Fruit fly (Drosophila melanogaster) whole organism, adult: ENCODE data around the gene CG31612.
A peak's percentile ranks its signal among the peaks of the same experiment; 100 is the strongest.

Source experiments
- CG11617 ChIP-seq: fragments of 200-800 bp; sonication (Bioruptor generic); optimal IDR thresholded peaks from 2 replicates; lab custom pipeline; 2017; ENCODE audit warnings: mild to moderate bottlenecking, missing biosample characterization, missing genetic modification reagents, missing genetic modification characterization
- CG12768 ChIP-seq: fragments of 200-800 bp; sonication (Bioruptor generic); optimal IDR thresholded peaks from 2 replicates; lab custom pipeline; 2017; ENCODE audit warnings: missing biosample characterization, missing genetic modification characterization, mild to moderate bottlenecking, moderate library complexity, missing genetic modification reagents
- CG14711 ChIP-seq: fragments of 200-800 bp; sonication (Bioruptor generic); optimal IDR thresholded peaks from 2 replicates; lab custom pipeline; 2018; ENCODE audit warnings: missing biosample characterization, mild to moderate bottlenecking, missing genetic modification characterization, moderate library complexity
- CG1620 ChIP-seq: fragments of 200-800 bp; sonication (Bioruptor generic); optimal IDR thresholded peaks from 2 replicates; lab custom pipeline; 2016; ENCODE audit warnings: missing biosample characterization, missing genetic modification characterization
- CG33017 ChIP-seq: fragments of 200-800 bp; sonication (Bioruptor generic); optimal IDR thresholded peaks from 2 replicates; lab custom pipeline; 2018; ENCODE audit warnings: missing biosample characterization, mild to moderate bottlenecking, missing genetic modification characterization, moderate library complexity
- CG5204 ChIP-seq: fragments of 200-800 bp; sonication (Bioruptor generic); optimal IDR thresholded peaks from 2 replicates; lab custom pipeline; 2016; ENCODE audit warnings: missing biosample characterization, missing genetic modification characterization
- CG7045 ChIP-seq: fragments of 200-800 bp; sonication (Bioruptor generic); optimal IDR thresholded peaks from 2 replicates; lab custom pipeline; 2017; ENCODE audit warnings: missing biosample characterization, mild to moderate bottlenecking, missing genetic modification characterization
- CG7101 ChIP-seq: fragments of 200-800 bp; sonication (Bioruptor generic); optimal IDR thresholded peaks from 2 replicates; lab custom pipeline; 2018; ENCODE audit warnings: missing biosample characterization, mild to moderate bottlenecking, missing genetic modification characterization, moderate library complexity
- Clk ChIP-seq: fragments of 200-800 bp; sonication (Bioruptor generic); optimal IDR thresholded peaks from 2 replicates; lab custom pipeline; 2017; ENCODE audit warnings: missing biosample characterization, missing genetic modification characterization
- Crg-1 ChIP-seq: fragments of 200-800 bp; sonication (Bioruptor generic); optimal IDR thresholded peaks from 2 replicates; lab custom pipeline; 2016; ENCODE audit warnings: missing biosample characterization, missing genetic modification characterization
- Hr96 ChIP-seq: fragments of 200-800 bp; sonication (Bioruptor generic); optimal IDR thresholded peaks from 2 replicates; lab custom pipeline; 2016; ENCODE audit warnings: missing biosample characterization, missing genetic modification characterization
- Mnt ChIP-seq: fragments of 200-800 bp; sonication (Bioruptor generic); optimal IDR thresholded peaks from 2 replicates; lab custom pipeline; 2016; ENCODE audit warnings: missing biosample characterization, mild to moderate bottlenecking, missing genetic modification characterization
- bab1 ChIP-seq: fragments of 200-800 bp; sonication (Bioruptor generic); optimal IDR thresholded peaks from 3 replicates; lab custom pipeline; 2019; ENCODE audit warnings: missing biosample characterization, mild to moderate bottlenecking, missing genetic modification characterization, moderate library complexity
- cic ChIP-seq: fragments of 200-800 bp; sonication (Bioruptor generic); optimal IDR thresholded peaks from 2 replicates; lab custom pipeline; 2017; ENCODE audit warnings: missing biosample characterization, mild to moderate bottlenecking, missing genetic modification characterization, moderate library complexity
- cnc ChIP-seq, 2 experiments: fragments of >200 bp; optimal IDR thresholded peaks; 2 replicates each; lab custom pipeline; 2017
- kay ChIP-seq: fragments of 200-800 bp; sonication (Bioruptor generic); peaks from one replicate; lab custom pipeline; 2016; ENCODE audit warnings: missing biosample characterization, missing genetic modification characterization, borderline replicate concordance
- ovo ChIP-seq: fragments of 200-800 bp; sonication (Bioruptor generic); optimal IDR thresholded peaks from 2 replicates; lab custom pipeline; 2016; ENCODE audit warnings: missing biosample characterization, missing genetic modification characterization
- pad ChIP-seq: fragments of 200-800 bp; sonication (Bioruptor generic); optimal IDR thresholded peaks from 3 replicates; lab custom pipeline; 2017; ENCODE audit warnings: missing biosample characterization, missing genetic modification characterization, mild to moderate bottlenecking, moderate library complexity, missing genetic modification reagents
- tj ChIP-seq: fragments of 200-800 bp; sonication (Bioruptor generic); optimal IDR thresholded peaks from 3 replicates; lab custom pipeline; 2017; ENCODE audit warnings: missing biosample characterization, mild to moderate bottlenecking, missing genetic modification characterization, moderate library complexity
- toe ChIP-seq: fragments of 200-800 bp; sonication (Bioruptor generic); optimal IDR thresholded peaks from 2 replicates; lab custom pipeline; 2016; ENCODE audit warnings: missing biosample characterization, missing genetic modification characterization

CG31612 gene

dm6 chr2L:21764934-21765333 is 30.3 kb downstream of the CG31612 start:
- no peak for TF ChIP-seq CG7045 (GFP tag; lab: Kevin White, UChicago)
- TF ChIP-seq Clk (GFP tag; lab: Kevin White, UChicago) = no peak
- no peak for TF ChIP-seq Crg-1 (GFP tag; lab: Kevin White, UChicago)

DNA sequence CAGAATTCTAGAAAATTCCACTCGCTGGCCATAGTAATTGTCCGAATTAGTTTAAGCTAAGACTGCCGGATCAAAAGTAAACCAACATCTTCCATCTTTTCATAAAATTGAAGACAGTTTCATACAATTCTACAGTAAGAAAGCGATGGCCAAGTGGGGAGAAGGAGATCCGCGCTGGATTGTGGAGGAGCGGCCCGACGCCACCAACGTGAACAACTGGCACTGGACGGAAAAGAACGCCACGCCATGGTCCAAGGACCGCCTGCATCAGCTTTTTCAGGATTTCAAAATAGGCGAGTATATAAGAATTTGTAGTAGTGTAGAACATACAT is 37.2 kb downstream of the CG31612 start:
- TF ChIP-seq pad (no peak), cnc (optimal IDR thresholded peaks at IDR 0.05; lab: Kevin White, UChicago) (no peak), Mnt (GFP tag; lab: Kevin White, UChicago) (no peak), Crg-1 (GFP tag; lab: Kevin White, UChicago) (no peak), cic (GFP tag; lab: Kevin White, UChicago) (no peak), CG7101 (tag; lab: Kevin White, UChicago) (no peak), CG14711 (tag; lab: Kevin White, UChicago) (no peak), ovo (GFP tag; lab: Kevin White, UChicago) (no peak), CG33017 (tag; lab: Kevin White, UChicago) (no peak), tj (GFP tag; lab: Kevin White, UChicago) (no peak), kay (GFP tag; lab: Kevin White, UChicago) (no peak), Hr96 (GFP tag; lab: Kevin White, UChicago) (no peak)

DNA sequence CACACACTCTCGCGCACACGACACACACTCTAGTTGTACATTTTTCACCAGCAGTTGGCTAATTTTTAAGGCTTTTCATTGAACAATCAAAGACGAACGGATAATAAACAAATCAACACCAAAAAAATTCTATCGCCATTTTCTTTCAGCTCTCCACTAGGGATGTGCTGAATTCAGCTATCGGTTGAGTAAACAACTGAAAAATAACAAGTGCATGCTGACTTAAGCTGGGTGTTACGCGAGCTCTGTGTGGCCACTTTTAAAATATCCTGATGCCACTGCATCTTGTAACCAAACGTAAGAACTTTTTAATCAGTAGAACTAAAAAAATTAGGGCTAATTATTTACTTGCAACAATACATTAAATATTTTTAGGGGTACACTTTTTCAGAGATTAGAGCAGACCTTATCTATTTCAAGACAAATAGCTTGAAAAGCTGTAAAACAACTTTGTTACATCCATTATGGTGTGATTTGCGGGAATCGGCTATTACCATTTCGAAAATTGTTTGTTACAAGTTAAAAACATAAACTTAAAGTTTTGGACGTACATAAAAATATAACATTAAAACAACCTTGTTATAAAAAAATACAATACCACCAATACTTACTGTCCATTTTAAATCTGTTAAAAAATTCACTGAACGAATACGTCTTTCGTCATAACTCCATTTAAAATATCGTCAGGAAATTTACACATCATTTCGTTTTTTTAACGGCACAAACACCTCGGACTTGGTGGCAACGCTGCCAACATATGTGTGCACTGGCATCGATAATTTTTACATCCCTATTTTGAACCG is 37.8 kb downstream of the CG31612 start, which contains the start of the genes step and CG1416:
Gene step (minus strand): TSS at position 203 of the 803 bp plus-strand sequence.
Gene CG1416 (plus strand): TSS at position 747 of the 803 bp plus-strand sequence.
- no peak for TF ChIP-seq CG14711 (tag; lab: Kevin White, UChicago)
- no peak for TF ChIP-seq bab1
- TF ChIP-seq cic (GFP tag; lab: Kevin White, UChicago) = no peak
- TF ChIP-seq Hr96 (GFP tag; lab: Kevin White, UChicago) = peak; percentile 24
- TF ChIP-seq kay (GFP tag; lab: Kevin White, UChicago) = peak; percentile 65
- TF ChIP-seq pad = peak; percentile 20
- TF ChIP-seq CG7045 (GFP tag; lab: Kevin White, UChicago) = no peak
- TF ChIP-seq CG1620 (GFP tag; lab: Kevin White, UChicago) = peak; percentile 51
- TF ChIP-seq CG11617 (GFP tag; lab: Kevin White, UChicago) = no peak
- TF ChIP-seq toe (GFP tag; lab: Kevin White, UChicago) = peak; percentile 52
- no peak for TF ChIP-seq cnc (optimal IDR thresholded peaks at IDR 0.05; lab: Kevin White, UChicago)
- TF ChIP-seq Mnt (GFP tag; lab: Kevin White, UChicago) = no peak
- peak; percentile 71 for TF ChIP-seq CG5204 (GFP tag; lab: Kevin White, UChicago)
- no peak for TF ChIP-seq Clk (GFP tag; lab: Kevin White, UChicago)

DNA sequence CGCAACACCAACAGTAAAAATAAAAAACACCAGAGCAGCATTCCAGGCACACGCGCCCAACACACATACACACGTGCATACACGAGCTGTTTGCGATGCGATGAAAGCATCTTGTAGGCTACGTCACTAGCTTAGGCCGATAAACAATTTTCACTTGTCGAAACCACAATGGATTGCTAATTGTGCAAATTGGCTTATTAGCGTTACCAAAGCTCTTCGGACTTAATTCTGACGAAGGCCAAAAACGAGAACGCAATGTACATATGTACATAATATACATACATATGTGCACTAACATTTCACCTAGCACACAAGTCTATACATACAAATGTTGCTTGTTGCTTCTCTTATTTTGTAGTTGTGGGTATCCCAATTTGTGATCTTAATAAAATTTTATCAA is 38.6 kb downstream of the CG31612 start:
- TF ChIP-seq CG7101 (tag; lab: Kevin White, UChicago) (no peak), Clk (GFP tag; lab: Kevin White, UChicago) (no peak), CG33017 (tag; lab: Kevin White, UChicago) (no peak), CG11617 (GFP tag; lab: Kevin White, UChicago) (no peak), Mnt (GFP tag; lab: Kevin White, UChicago) (no peak), CG7045 (GFP tag; lab: Kevin White, UChicago) (no peak), CG14711 (tag; lab: Kevin White, UChicago) (no peak), ovo (GFP tag; lab: Kevin White, UChicago) (no peak), pad (no peak), tj (GFP tag; lab: Kevin White, UChicago) (no peak), cic (GFP tag; lab: Kevin White, UChicago) (no peak), CG1620 (GFP tag; lab: Kevin White, UChicago) (no peak), toe (GFP tag; lab: Kevin White, UChicago) (no peak), bab1 (no peak), Hr96 (GFP tag; lab: Kevin White, UChicago) (no peak), kay (GFP tag; lab: Kevin White, UChicago) (no peak), Crg-1 (GFP tag; lab: Kevin White, UChicago) (no peak), cnc (optimal IDR thresholded peaks at IDR 0.05; lab: Kevin White, UChicago) (no peak), CG5204 (GFP tag; lab: Kevin White, UChicago) (no peak), CG12768 (GFP tag; lab: Kevin White, UChicago) (no peak)

DNA sequence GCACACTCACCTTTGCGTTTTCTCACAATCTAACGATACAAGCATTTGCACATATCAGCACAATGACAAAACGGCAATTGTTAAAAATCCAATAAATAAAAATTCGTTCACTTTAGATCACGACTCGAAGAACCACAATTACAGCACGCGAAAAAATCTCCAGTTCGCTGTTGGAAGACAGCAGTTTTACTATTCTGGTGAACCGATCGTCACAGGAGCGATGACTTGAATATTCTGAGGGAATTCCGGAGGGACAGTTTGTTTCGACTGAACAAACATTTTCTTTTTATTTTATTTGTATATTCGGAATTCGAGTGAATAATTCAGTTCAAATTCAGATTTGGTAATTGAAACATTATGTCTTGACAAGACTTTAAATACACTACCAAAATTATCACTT is 39.9 kb downstream of the CG31612 start:
- TF ChIP-seq bab1 = no peak
- no peak for TF ChIP-seq Crg-1 (GFP tag; lab: Kevin White, UChicago)
- TF ChIP-seq Hr96 (GFP tag; lab: Kevin White, UChicago) = no peak
- no peak for TF ChIP-seq CG11617 (GFP tag; lab: Kevin White, UChicago)
- no peak for TF ChIP-seq tj (GFP tag; lab: Kevin White, UChicago)
- TF ChIP-seq ovo (GFP tag; lab: Kevin White, UChicago) = no peak

dm6 chr2L:21754011-21754410 is 41.2 kb downstream of the CG31612 start:
- no peak for TF ChIP-seq CG12768 (GFP tag; lab: Kevin White, UChicago)
- TF ChIP-seq cnc (optimal IDR thresholded peaks at IDR 0.05; lab: Kevin White, UChicago) = no peak
- no peak for TF ChIP-seq CG5204 (GFP tag; lab: Kevin White, UChicago)
- no peak for TF ChIP-seq cic (GFP tag; lab: Kevin White, UChicago)
- TF ChIP-seq CG11617 (GFP tag; lab: Kevin White, UChicago) = no peak
- no peak for TF ChIP-seq Crg-1 (GFP tag; lab: Kevin White, UChicago)
- no peak for TF ChIP-seq ovo (GFP tag; lab: Kevin White, UChicago)
- no peak for TF ChIP-seq CG7045 (GFP tag; lab: Kevin White, UChicago)
